Fruit fly (Drosophila melanogaster) whole organism, embryonic: ENCODE results near the gene Inx7.

ENCODE experiments used
- Bdp1 ChIP-seq: fragments of 200-800 bp; sonication (Bioruptor generic); optimal IDR thresholded peaks from 3 replicates; lab custom pipeline; 2016; ENCODE audit warnings: missing biosample characterization, missing genetic modification characterization
- Blimp-1 ChIP-seq: fragments of 200-800 bp; sonication (Bioruptor generic); optimal IDR thresholded peaks from 3 replicates; lab custom pipeline; 2018; ENCODE audit warnings: missing biosample characterization, missing genetic modification characterization, mild to moderate bottlenecking, moderate library complexity, missing genetic modification reagents
- Bteb2 ChIP-seq: fragments of 200-800 bp; sonication (Bioruptor generic); optimal IDR thresholded peaks from 2 replicates; lab custom pipeline; 2016; ENCODE audit warnings: missing biosample characterization, missing genetic modification characterization
- CG11560 ChIP-seq: fragments of 200-800 bp; sonication (Bioruptor generic); IDR thresholded peaks from 3 replicates; pipeline ENCODE4 v1.3.6; 2022; ENCODE audit warnings: missing biosample characterization, missing genetic modification characterization
- CG12104 ChIP-seq: fragments of 200-800 bp; sonication (Bioruptor generic); optimal IDR thresholded peaks from 3 replicates; lab custom pipeline; 2016; ENCODE audit warnings: missing biosample characterization, missing genetic modification characterization
- CG12391 ChIP-seq: fragments of 200-800 bp; sonication (Bioruptor generic); optimal IDR thresholded peaks from 3 replicates; lab custom pipeline; 2018; ENCODE audit warnings: missing biosample characterization, mild to moderate bottlenecking, missing genetic modification characterization, moderate library complexity
- CG12659 ChIP-seq: fragments of 200-800 bp; sonication (Bioruptor generic); optimal IDR thresholded peaks from 3 replicates; lab custom pipeline; 2017; ENCODE audit warnings: mild to moderate bottlenecking, missing biosample characterization, missing genetic modification reagents, missing genetic modification characterization
- CG12744 ChIP-seq: fragments of 200-800 bp; sonication (Bioruptor generic); optimal IDR thresholded peaks from 2 replicates; lab custom pipeline; 2016; ENCODE audit warnings: missing biosample characterization, missing genetic modification characterization
- CG14441 ChIP-seq: fragments of 200-800 bp; sonication (Bioruptor generic); IDR thresholded peaks from 2 replicates; pipeline ENCODE4 v1.3.6; 2022; ENCODE audit warnings: missing biosample characterization, missing genetic modification characterization
- CG1603 ChIP-seq: fragments of 200-800 bp; sonication (Bioruptor generic); optimal IDR thresholded peaks from 2 replicates; lab custom pipeline; 2019; ENCODE audit warnings: missing biosample characterization, mild to moderate bottlenecking, missing genetic modification characterization, moderate library complexity
- CG17568 ChIP-seq: fragments of 200-800 bp; sonication (Bioruptor generic); optimal IDR thresholded peaks from 2 replicates; lab custom pipeline; 2018; ENCODE audit warnings: missing biosample characterization, mild to moderate bottlenecking, missing genetic modification characterization, moderate library complexity
- CG2120 ChIP-seq: fragments of 200-800 bp; sonication (Bioruptor generic); optimal IDR thresholded peaks from 3 replicates; lab custom pipeline; 2016; ENCODE audit warnings: missing biosample characterization, missing genetic modification characterization
- CG2199 ChIP-seq: fragments of 200-800 bp; sonication (Bioruptor generic); IDR thresholded peaks from 3 replicates; pipeline ENCODE4 v1.3.6; 2022; ENCODE audit warnings: missing biosample characterization, missing genetic modification characterization
- CG31224 ChIP-seq: fragments of 200-800 bp; sonication (Bioruptor generic); IDR thresholded peaks from 2 replicates; pipeline ENCODE4 v1.3.6; 2022; ENCODE audit warnings: missing biosample characterization, missing genetic modification characterization
- CG31365 ChIP-seq: fragments of 200-800 bp; sonication (Bioruptor generic); optimal IDR thresholded peaks from 2 replicates; lab custom pipeline; 2018; ENCODE audit warnings: missing biosample characterization, mild to moderate bottlenecking, missing genetic modification characterization
- CG33213 ChIP-seq: fragments of 200-800 bp; sonication (Bioruptor generic); optimal IDR thresholded peaks from 3 replicates; lab custom pipeline; 2016; ENCODE audit warnings: missing biosample characterization, missing genetic modification characterization
- CG6175 ChIP-seq: fragments of 200-800 bp; sonication (Bioruptor generic); IDR thresholded peaks from 3 replicates; pipeline ENCODE4 v1.3.6; 2022; ENCODE audit warnings: missing biosample characterization, missing genetic modification characterization
- CG9817 ChIP-seq: fragments of 200-800 bp; sonication (Bioruptor generic); optimal IDR thresholded peaks from 2 replicates; lab custom pipeline; 2018; ENCODE audit warnings: missing biosample characterization, mild to moderate bottlenecking, missing genetic modification characterization, moderate library complexity
- CHES-1-like ChIP-seq: fragments of 200-800 bp; sonication (Bioruptor generic); optimal IDR thresholded peaks from 2 replicates; lab custom pipeline; 2016; ENCODE audit warnings: missing biosample characterization, missing genetic modification characterization
- D ChIP-seq, 2 experiments: fragments of 200-800 bp in 1 of 2; fragments of >200 bp in 1 of 2; sonication (Bioruptor generic) in 1 of 2; optimal IDR thresholded peaks; 2 replicates in 1 of 2; 3 replicates in 1 of 2; lab custom pipeline; 2017; ENCODE audit warnings: mild to moderate bottlenecking in 1 of 2, missing biosample characterization in 1 of 2, missing genetic modification characterization in 1 of 2, missing genetic modification reagents in 1 of 2
- Dbx ChIP-seq: fragments of 200-800 bp; sonication (Bioruptor generic); IDR thresholded peaks from 3 replicates; pipeline ENCODE4 v1.3.6; 2022; ENCODE audit warnings: missing biosample characterization, missing genetic modification characterization
- Dip2 ChIP-seq: fragments of 200-800 bp; sonication (Bioruptor generic); IDR thresholded peaks from 2 replicates; pipeline ENCODE4 v1.3.6; 2022; ENCODE audit warnings: missing biosample characterization, missing genetic modification characterization
- Dip3 ChIP-seq: fragments of 200-800 bp; sonication (Bioruptor generic); optimal IDR thresholded peaks from 3 replicates; lab custom pipeline; 2016; ENCODE audit warnings: missing biosample characterization, missing genetic modification characterization
- Gsc ChIP-seq: fragments of 200-800 bp; sonication (Bioruptor generic); IDR thresholded peaks from 2 replicates; pipeline ENCODE4 v1.3.6; 2022; ENCODE audit warnings: missing biosample characterization, missing genetic modification characterization
- HLH4C ChIP-seq: fragments of 200-800 bp; sonication (Bioruptor generic); IDR thresholded peaks from 3 replicates; pipeline ENCODE4 v1.3.6; 2022; ENCODE audit warnings: missing biosample characterization, missing genetic modification characterization; ENCODE audit not compliant: partially characterized antibody
- Hey ChIP-seq: fragments of 200-800 bp; sonication (Bioruptor generic); optimal IDR thresholded peaks from 3 replicates; lab custom pipeline; 2018; ENCODE audit warnings: missing biosample characterization, mild to moderate bottlenecking, missing genetic modification characterization
- Lim3 ChIP-seq: fragments of 200-800 bp; sonication (Bioruptor generic); IDR thresholded peaks from 2 replicates; pipeline ENCODE4 v1.3.6; 2022; ENCODE audit warnings: missing biosample characterization, missing genetic modification characterization
- NC2α ChIP-seq: fragments of 200-800 bp; sonication (Bioruptor generic); optimal IDR thresholded peaks from 2 replicates; lab custom pipeline; 2016; ENCODE audit warnings: missing biosample characterization, missing genetic modification characterization
- Neu2 ChIP-seq: fragments of 200-800 bp; sonication (Bioruptor generic); optimal IDR thresholded peaks from 3 replicates; lab custom pipeline; 2016; ENCODE audit warnings: missing biosample characterization, missing genetic modification characterization, borderline replicate concordance
- Opbp ChIP-seq: fragments of 200-800 bp; sonication (Bioruptor generic); IDR thresholded peaks from 3 replicates; pipeline ENCODE4 v1.3.6; 2022; ENCODE audit warnings: missing biosample characterization, missing genetic modification characterization; ENCODE audit not compliant: partially characterized antibody
- Pdp1 ChIP-seq, 2 experiments: fragments of 200-800 bp; sonication (Bioruptor generic); optimal IDR thresholded peaks; 3 replicates each; lab custom pipeline; 2016; ENCODE audit warnings: missing biosample characterization in 2 of 2, missing genetic modification characterization in 2 of 2, mild to moderate bottlenecking in 1 of 2, moderate library complexity in 1 of 2
- Sry-δ ChIP-seq: fragments of 200-800 bp; sonication (Bioruptor generic); optimal IDR thresholded peaks from 2 replicates; lab custom pipeline; 2016; ENCODE audit warnings: missing biosample characterization, missing genetic modification characterization
- Xbp1 ChIP-seq: fragments of 200-800 bp; sonication (Bioruptor generic); optimal IDR thresholded peaks from 3 replicates; lab custom pipeline; 2016; ENCODE audit warnings: missing biosample characterization, mild to moderate bottlenecking, missing genetic modification characterization
- ab ChIP-seq: fragments of 200-800 bp; sonication (Bioruptor generic); optimal IDR thresholded peaks from 2 replicates; lab custom pipeline; 2016; ENCODE audit warnings: missing biosample characterization, missing genetic modification characterization
- aop ChIP-seq: fragments of 200-800 bp; sonication (Bioruptor generic); IDR thresholded peaks from 2 replicates; pipeline ENCODE4 v1.3.6; 2022; ENCODE audit warnings: missing biosample characterization, missing genetic modification characterization
- chif ChIP-seq, 2 experiments: fragments of 200-800 bp; sonication (Bioruptor generic); optimal IDR thresholded peaks; 3 replicates each; lab custom pipeline; 2016; ENCODE audit warnings: missing biosample characterization in 2 of 2, missing genetic modification characterization in 2 of 2
- dpn ChIP-seq, 2 experiments: fragments of 200-800 bp; sonication (Bioruptor generic); optimal IDR thresholded peaks; 3 replicates each; lab custom pipeline; 2016; ENCODE audit warnings: missing biosample characterization in 2 of 2, missing genetic modification characterization in 2 of 2
- ewg ChIP-seq: fragments of 200-800 bp; sonication (Bioruptor generic); optimal IDR thresholded peaks from 3 replicates; lab custom pipeline; 2017; ENCODE audit warnings: mild to moderate bottlenecking, missing biosample characterization, missing genetic modification reagents, missing genetic modification characterization
- fd102C ChIP-seq: fragments of 200-800 bp; sonication (Bioruptor generic); optimal IDR thresholded peaks from 2 replicates; lab custom pipeline; 2018; ENCODE audit warnings: missing biosample characterization, mild to moderate bottlenecking, missing genetic modification characterization, moderate library complexity
- fd96Cb ChIP-seq: fragments of 200-800 bp; sonication (Bioruptor generic); optimal IDR thresholded peaks from 2 replicates; lab custom pipeline; 2018; ENCODE audit warnings: missing biosample characterization, mild to moderate bottlenecking, missing genetic modification characterization, moderate library complexity
- gsb ChIP-seq: fragments of 200-800 bp; sonication (Bioruptor generic); IDR thresholded peaks from 2 replicates; pipeline ENCODE4 v1.3.6; 2022; ENCODE audit warnings: missing biosample characterization, missing genetic modification characterization
- hbn ChIP-seq: fragments of 200-800 bp; sonication (Bioruptor generic); IDR thresholded peaks from 2 replicates; pipeline ENCODE4 v1.3.6; 2022; ENCODE audit warnings: missing biosample characterization, missing genetic modification characterization; ENCODE audit not compliant: partially characterized antibody
- peb ChIP-seq: fragments of 200-800 bp; sonication (Bioruptor generic); IDR thresholded peaks from 2 replicates; pipeline ENCODE4 v1.3.6; 2022; ENCODE audit warnings: missing biosample characterization, missing genetic modification characterization
- ranshi ChIP-seq: fragments of 200-800 bp; sonication (Bioruptor generic); IDR thresholded peaks from 2 replicates; pipeline ENCODE4 v1.3.6; 2022; ENCODE audit warnings: missing biosample characterization, missing genetic modification characterization
- repo ChIP-seq: fragments of 200-800 bp; sonication (Bioruptor generic); optimal IDR thresholded peaks from 2 replicates; lab custom pipeline; 2016; ENCODE audit warnings: missing biosample characterization, missing genetic modification characterization
- schlank ChIP-seq: fragments of 200-800 bp; sonication (Bioruptor generic); optimal IDR thresholded peaks from 2 replicates; lab custom pipeline; 2018; ENCODE audit warnings: missing biosample characterization, mild to moderate bottlenecking, missing genetic modification characterization
- so ChIP-seq: fragments of 200-800 bp; sonication (Bioruptor generic); IDR thresholded peaks from 3 replicates; pipeline ENCODE4 v1.3.6; 2022; ENCODE audit warnings: missing biosample characterization, missing genetic modification characterization
- stc ChIP-seq: fragments of 200-800 bp; sonication (Bioruptor generic); IDR thresholded peaks from 2 replicates; pipeline ENCODE4 v1.3.6; 2022; ENCODE audit warnings: missing biosample characterization, missing genetic modification characterization
- tgo ChIP-seq: fragments of 200-800 bp; sonication (Bioruptor generic); IDR thresholded peaks from 3 replicates; pipeline ENCODE4 v1.3.6; 2022; ENCODE audit warnings: missing biosample characterization, missing genetic modification characterization
- twi ChIP-seq: fragments of 200-800 bp; optimal IDR thresholded peaks from 2 replicates; lab custom pipeline; 2019; ENCODE audit warnings: missing biosample characterization, mild to moderate bottlenecking, missing genetic modification characterization, moderate library complexity
- vvl ChIP-seq: fragments of 200-800 bp; sonication (Bioruptor generic); IDR thresholded peaks from 2 replicates; pipeline ENCODE4 v1.3.6; 2022; ENCODE audit warnings: missing biosample characterization, missing genetic modification characterization

The Inx7 gene

DNA sequence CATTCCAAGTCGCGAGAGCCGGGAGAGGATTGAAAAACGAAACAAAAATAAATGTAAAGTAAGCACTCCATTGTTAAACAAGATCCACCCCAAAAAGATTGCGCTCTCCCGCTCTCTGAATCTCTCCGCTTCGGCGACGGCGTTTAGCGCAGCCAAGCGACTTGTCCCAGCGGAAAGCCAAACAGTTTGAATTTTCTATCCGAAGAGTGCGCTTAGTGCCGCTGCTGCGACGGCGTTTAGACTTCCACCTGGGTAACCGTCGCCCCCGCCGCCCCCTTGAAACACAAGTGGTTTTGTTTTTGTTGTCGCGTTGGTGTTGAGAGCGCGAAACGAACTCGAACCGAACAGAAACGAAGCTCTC, 5.1 kb upstream of the Inx7 start, which contains the start of gene Inx2 (continued):
- TF ChIP-seq so (GFP tag; lab: Robert Waterston, UW) (0 out of 3 replicates have a peak, but pooled peaks have one; percentile 10), CG33213 (GFP tag; lab: Kevin White, UChicago) (no peak), ewg (GFP tag; lab: Kevin White, UChicago) (peak; percentile 21), fd96Cb (tag; lab: Kevin White, UChicago) (no peak), Dbx (peak; percentile 53; the same call in 1 of the 3 replicates), Bteb2 (GFP tag; lab: Kevin White, UChicago) (peak; percentile 9), CG1603 (no peak), CG11560 (tag; lab: Robert Waterston, UW) (no peak), Blimp-1 (no peak), CG17568 (GFP tag; lab: Kevin White, UChicago) (no peak), NC2α (GFP tag; lab: Kevin White, UChicago) (peak; percentile 1), twi (tag; lab: Kevin White, UChicago) (no peak), ab (GFP tag; lab: Kevin White, UChicago) (no peak), Pdp1 (GFP tag; optimal IDR thresholded peaks at IDR 0.05; lab: Kevin White, UChicago) (peak in 1 of 2 experiments; percentile 37), HLH4C (GFP tag; lab: Robert Waterston, UW) (no peak), Sry-δ (GFP tag; lab: Kevin White, UChicago) (no peak), fd102C (GFP tag; lab: Kevin White, UChicago) (no peak), CG6175 (GFP tag; lab: Robert Waterston, UW) (no peak), gsb (GFP tag; lab: Robert Waterston, UW) (no peak), dpn (GFP tag; optimal IDR thresholded peaks at IDR 0.05; lab: Kevin White, UChicago) (no peak), CG31365 (tag; lab: Kevin White, UChicago) (peak; percentile 34), ranshi (GFP tag; lab: Robert Waterston, UW) (no peak; the same call in 1 of the 2 replicates), D (optimal IDR thresholded peaks at IDR 0.05; lab: Kevin White, UChicago) (no peak), D (GFP tag; optimal IDR thresholded peaks at IDR 0.05; lab: Kevin White, UChicago) (no peak), Lim3 (GFP tag; lab: Robert Waterston, UW) (no peak), hbn (GFP tag; lab: Robert Waterston, UW) (0 out of 2 replicates have a peak, but pooled peaks have one; percentile 16), Dip2 (no peak), CG12659 (GFP tag; lab: Kevin White, UChicago) (peak; percentile 9), repo (no peak), CG12104 (GFP tag; lab: Kevin White, UChicago) (no peak), vvl (GFP tag; lab: Robert Waterston, UW) (peak; percentile 58; the same call in 1 of the 2 replicates), chif (GFP tag; optimal IDR thresholded peaks at IDR 0.05; lab: Kevin White, UChicago) (no peak), schlank (tag; lab: Kevin White, UChicago) (no peak), Opbp (GFP tag; lab: Robert Waterston, UW) (peak; percentile 64; the same call in 1 of the 3 replicates), Dip3 (GFP tag; lab: Kevin White, UChicago) (no peak), CG2120 (GFP tag; lab: Kevin White, UChicago) (no peak), CG14441 (GFP tag; lab: Robert Waterston, UW) (no peak), peb (no peak), stc (GFP tag; lab: Robert Waterston, UW) (no peak), CG12744 (GFP tag; lab: Kevin White, UChicago) (no peak), Gsc (GFP tag; lab: Robert Waterston, UW) (no peak), Hey (tag; lab: Kevin White, UChicago) (peak; percentile 66), Bdp1 (no peak), aop (GFP tag; lab: Robert Waterston, UW) (no peak), tgo (GFP tag; lab: Robert Waterston, UW) (no peak), Neu2 (no peak), CHES-1-like (no peak), CG2199 (GFP tag; lab: Robert Waterston, UW) (peak; percentile 79), CG9817 (no peak), Xbp1 (GFP tag; lab: Kevin White, UChicago) (no peak), CG12391 (tag; lab: Kevin White, UChicago) (no peak), CG31224 (GFP tag; lab: Robert Waterston, UW) (no peak)
